Fruit fly (Drosophila melanogaster) whole organism, embryonic: ENCODE measurements around the gene Trf.

Experiments
- CG10209 ChIP-seq: fragments of 200-800 bp; sonication (Bioruptor generic); optimal IDR thresholded peaks from 3 replicates; lab custom pipeline; 2017; ENCODE audit warnings: missing biosample characterization, mild to moderate bottlenecking, missing genetic modification characterization, missing genetic modification reagents
- CG1024 ChIP-seq: fragments of 200-800 bp; sonication (Bioruptor generic); IDR thresholded peaks from 2 replicates; pipeline ENCODE4 v1.3.6; 2022; ENCODE audit warnings: missing biosample characterization, missing genetic modification characterization
- CG11456 ChIP-seq: fragments of 200-800 bp; sonication (Bioruptor generic); IDR thresholded peaks from 3 replicates; pipeline ENCODE4 v1.3.6; 2022; ENCODE audit warnings: missing biosample characterization, missing genetic modification characterization
- CG11696 ChIP-seq: fragments of 200-800 bp; sonication (Bioruptor generic); IDR thresholded peaks from 2 replicates; pipeline ENCODE4 v1.3.6; 2022; ENCODE audit warnings: missing biosample characterization, missing genetic modification characterization
- CG12104 ChIP-seq: fragments of 200-800 bp; sonication (Bioruptor generic); optimal IDR thresholded peaks from 3 replicates; lab custom pipeline; 2016; ENCODE audit warnings: missing biosample characterization, missing genetic modification characterization
- CG12155 ChIP-seq: fragments of 200-800 bp; sonication (Bioruptor generic); optimal IDR thresholded peaks from 3 replicates; lab custom pipeline; 2016; ENCODE audit warnings: missing biosample characterization, missing genetic modification characterization
- CG14710 ChIP-seq: fragments of 200-800 bp; sonication (Bioruptor generic); optimal IDR thresholded peaks from 3 replicates; lab custom pipeline; 2019; ENCODE audit warnings: missing biosample characterization, mild to moderate bottlenecking, missing genetic modification characterization, moderate library complexity
- CG14860 ChIP-seq: fragments of 200-800 bp; sonication (Bioruptor generic); IDR thresholded peaks from 3 replicates; pipeline ENCODE4 v1.3.6; 2022; ENCODE audit warnings: missing biosample characterization, missing genetic modification characterization; ENCODE audit not compliant: partially characterized antibody
- CG15073 ChIP-seq: fragments of 200-800 bp; sonication (Bioruptor generic); optimal IDR thresholded peaks from 2 replicates; lab custom pipeline; 2016; ENCODE audit warnings: missing biosample characterization, missing genetic modification characterization
- CG15269 ChIP-seq: fragments of 200-800 bp; sonication (Bioruptor generic); optimal IDR thresholded peaks from 2 replicates; lab custom pipeline; 2018; ENCODE audit warnings: missing biosample characterization, mild to moderate bottlenecking, missing genetic modification characterization, moderate library complexity
- CG15696 ChIP-seq: fragments of 200-800 bp; sonication (Bioruptor generic); optimal IDR thresholded peaks from 2 replicates; lab custom pipeline; 2019; ENCODE audit warnings: missing biosample characterization, mild to moderate bottlenecking, missing genetic modification characterization, moderate library complexity
- CG18476 ChIP-seq: fragments of 200-800 bp; sonication (Bioruptor generic); optimal IDR thresholded peaks from 2 replicates; lab custom pipeline; 2016; ENCODE audit warnings: missing biosample characterization, mild to moderate bottlenecking, missing genetic modification characterization
- CG18764 ChIP-seq: fragments of 200-800 bp; sonication (Bioruptor generic); optimal IDR thresholded peaks from 3 replicates; lab custom pipeline; 2016; ENCODE audit warnings: missing biosample characterization, missing genetic modification characterization
- CG2116 ChIP-seq: fragments of 200-800 bp; sonication (Bioruptor generic); optimal IDR thresholded peaks from 3 replicates; lab custom pipeline; 2018; ENCODE audit warnings: missing biosample characterization, mild to moderate bottlenecking, missing genetic modification characterization
- CG31224 ChIP-seq: fragments of 200-800 bp; sonication (Bioruptor generic); IDR thresholded peaks from 2 replicates; pipeline ENCODE4 v1.3.6; 2022; ENCODE audit warnings: missing biosample characterization, missing genetic modification characterization
- CG3281 ChIP-seq: fragments of 200-800 bp; sonication (Bioruptor generic); optimal IDR thresholded peaks from 3 replicates; lab custom pipeline; 2017; ENCODE audit warnings: missing biosample characterization, mild to moderate bottlenecking, missing genetic modification characterization
- CG3838 ChIP-seq: fragments of 200-800 bp; sonication (Bioruptor generic); optimal IDR thresholded peaks from 3 replicates; lab custom pipeline; 2016; ENCODE audit warnings: missing biosample characterization, missing genetic modification characterization
- CG43689 ChIP-seq: fragments of 200-800 bp; sonication (Bioruptor generic); IDR thresholded peaks from 2 replicates; pipeline ENCODE4 v1.3.6; 2022; ENCODE audit warnings: missing biosample characterization, missing genetic modification characterization
- CG6854 ChIP-seq: fragments of 200-800 bp; sonication (Bioruptor generic); optimal IDR thresholded peaks from 3 replicates; lab custom pipeline; 2017; ENCODE audit warnings: missing biosample characterization, mild to moderate bottlenecking, missing genetic modification characterization
- CG7357 ChIP-seq: fragments of 200-800 bp; sonication (Bioruptor generic); IDR thresholded peaks from 3 replicates; pipeline ENCODE4 v1.3.6; 2022; ENCODE audit warnings: missing biosample characterization, missing genetic modification characterization
- CG8388 ChIP-seq: fragments of 200-800 bp; sonication (Bioruptor generic); optimal IDR thresholded peaks from 2 replicates; lab custom pipeline; 2019; ENCODE audit warnings: missing biosample characterization, mild to moderate bottlenecking, missing genetic modification characterization, moderate library complexity
- CG9797 ChIP-seq: fragments of 200-800 bp; sonication (Bioruptor generic); optimal IDR thresholded peaks from 3 replicates; lab custom pipeline; 2018; ENCODE audit warnings: missing biosample characterization, mild to moderate bottlenecking, missing genetic modification characterization
- E2f1 ChIP-seq: fragments of 200-800 bp; sonication (Bioruptor generic); IDR thresholded peaks from 2 replicates; pipeline ENCODE4 v1.3.6; 2022; ENCODE audit warnings: missing biosample characterization, missing genetic modification characterization
- HmgD ChIP-seq: fragments of 200-800 bp; sonication (Bioruptor generic); optimal IDR thresholded peaks from 3 replicates; lab custom pipeline; 2016; ENCODE audit warnings: missing biosample characterization, missing genetic modification characterization
- Hr39 ChIP-seq: fragments of >200 bp; optimal IDR thresholded peaks from 2 replicates; lab custom pipeline; 2017
- Lhr ChIP-seq: fragments of 200-800 bp; sonication (Bioruptor generic); optimal IDR thresholded peaks from 3 replicates; lab custom pipeline; 2017; ENCODE audit warnings: mild to moderate bottlenecking, missing biosample characterization, missing genetic modification reagents, missing genetic modification characterization
- Lim3 ChIP-seq: fragments of 200-800 bp; sonication (Bioruptor generic); IDR thresholded peaks from 2 replicates; pipeline ENCODE4 v1.3.6; 2022; ENCODE audit warnings: missing biosample characterization, missing genetic modification characterization
- MESR4 ChIP-seq: fragments of 200-800 bp; sonication (Bioruptor generic); optimal IDR thresholded peaks from 2 replicates; lab custom pipeline; 2018; ENCODE audit warnings: missing biosample characterization, mild to moderate bottlenecking, missing genetic modification characterization, moderate library complexity
- Mes4 ChIP-seq: fragments of 200-800 bp; sonication (Bioruptor generic); optimal IDR thresholded peaks from 2 replicates; lab custom pipeline; 2016; ENCODE audit warnings: missing biosample characterization, missing genetic modification characterization
- Nf-YA ChIP-seq: fragments of 200-800 bp; sonication (Bioruptor generic); IDR thresholded peaks from 2 replicates; pipeline ENCODE4 v1.3.6; 2022; ENCODE audit warnings: missing biosample characterization, missing genetic modification characterization
- Optix ChIP-seq: fragments of 200-800 bp; sonication (Bioruptor generic); IDR thresholded peaks from 3 replicates; pipeline ENCODE4 v1.3.6; 2022; ENCODE audit warnings: missing biosample characterization, missing genetic modification characterization
- Rx ChIP-seq: fragments of 200-800 bp; sonication (Bioruptor generic); IDR thresholded peaks from 2 replicates; pipeline ENCODE4 v1.3.6; 2022; ENCODE audit warnings: missing biosample characterization, missing genetic modification characterization
- Sin3A ChIP-seq: fragments of >200 bp; optimal IDR thresholded peaks from 2 replicates; lab custom pipeline; 2018
- Ssrp ChIP-seq: fragments of 200-800 bp; sonication (Bioruptor generic); optimal IDR thresholded peaks from 2 replicates; lab custom pipeline; 2018; ENCODE audit warnings: missing biosample characterization, mild to moderate bottlenecking, missing genetic modification characterization, moderate library complexity
- az2 ChIP-seq: fragments of 200-800 bp; sonication (Bioruptor generic); optimal IDR thresholded peaks from 3 replicates; lab custom pipeline; 2016; ENCODE audit warnings: missing biosample characterization, missing genetic modification characterization
- btn ChIP-seq: fragments of 200-800 bp; sonication (Bioruptor generic); optimal IDR thresholded peaks from 2 replicates; lab custom pipeline; 2016; ENCODE audit warnings: missing biosample characterization, missing genetic modification characterization
- cas ChIP-seq: fragments of 200-800 bp; sonication (Bioruptor generic); IDR thresholded peaks from 2 replicates; pipeline ENCODE4 v1.3.6; 2022; ENCODE audit warnings: missing biosample characterization, missing genetic modification characterization
- fd96Cb ChIP-seq: fragments of 200-800 bp; sonication (Bioruptor generic); optimal IDR thresholded peaks from 2 replicates; lab custom pipeline; 2018; ENCODE audit warnings: missing biosample characterization, mild to moderate bottlenecking, missing genetic modification characterization, moderate library complexity
- gem ChIP-seq: fragments of 200-800 bp; sonication (Bioruptor generic); optimal IDR thresholded peaks from 2 replicates; lab custom pipeline; 2019; ENCODE audit warnings: missing biosample characterization, mild to moderate bottlenecking, missing genetic modification characterization, moderate library complexity
- gro ChIP-seq: fragments of 200-800 bp; sonication (Bioruptor generic); optimal IDR thresholded peaks from 2 replicates; lab custom pipeline; 2016; ENCODE audit warnings: missing biosample characterization, missing genetic modification characterization
- hbn ChIP-seq: fragments of 200-800 bp; sonication (Bioruptor generic); IDR thresholded peaks from 2 replicates; pipeline ENCODE4 v1.3.6; 2022; ENCODE audit warnings: missing biosample characterization, missing genetic modification characterization; ENCODE audit not compliant: partially characterized antibody
- her ChIP-seq: fragments of 200-800 bp; sonication (Bioruptor generic); optimal IDR thresholded peaks from 2 replicates; lab custom pipeline; 2016; ENCODE audit warnings: missing biosample characterization, missing genetic modification characterization
- lbe ChIP-seq: fragments of 200-800 bp; sonication (Bioruptor generic); optimal IDR thresholded peaks from 2 replicates; lab custom pipeline; 2016; ENCODE audit warnings: missing biosample characterization, mild to moderate bottlenecking, missing genetic modification characterization
- lov ChIP-seq, 2 experiments: fragments of 200-800 bp in 1 of 2; fragments of >200 bp in 1 of 2; sonication (Bioruptor generic) in 1 of 2; IDR thresholded peaks in 1 of 2; optimal IDR thresholded peaks in 1 of 2; 2 replicates in 1 of 2; 3 replicates in 1 of 2; pipeline versions ENCODE4 v1.3.6 to Lab custom; 2017 to 2022; ENCODE audit warnings: missing biosample characterization in 1 of 2, missing genetic modification characterization in 1 of 2
- otp ChIP-seq: fragments of 200-800 bp; sonication (Bioruptor generic); IDR thresholded peaks from 3 replicates; pipeline ENCODE4, ENCODE4 v1.3.6; 2022; ENCODE audit warnings: missing biosample characterization, missing genetic modification characterization
- phol ChIP-seq: fragments of 200-800 bp; sonication (Bioruptor generic); optimal IDR thresholded peaks from 3 replicates; lab custom pipeline; 2018; ENCODE audit warnings: missing biosample characterization, mild to moderate bottlenecking, missing genetic modification characterization, moderate library complexity
- sim ChIP-seq: fragments of 200-800 bp; sonication (Bioruptor generic); IDR thresholded peaks from 2 replicates; pipeline ENCODE4 v1.3.6; 2022; ENCODE audit warnings: missing biosample characterization, missing genetic modification characterization
- stwl ChIP-seq: fragments of 200-800 bp; sonication (Bioruptor generic); optimal IDR thresholded peaks from 3 replicates; lab custom pipeline; 2018; ENCODE audit warnings: missing biosample characterization, mild to moderate bottlenecking, missing genetic modification characterization, moderate library complexity
- tap ChIP-seq: fragments of 200-800 bp; optimal IDR thresholded peaks from 3 replicates; lab custom pipeline; 2019; ENCODE audit warnings: missing biosample characterization, mild to moderate bottlenecking, missing genetic modification characterization, moderate library complexity
- wor ChIP-seq: fragments of 200-800 bp; sonication (Bioruptor generic); IDR thresholded peaks from 2 replicates; pipeline ENCODE4 v1.3.6; 2022; ENCODE audit warnings: missing biosample characterization, missing genetic modification characterization

Trf gene

dm6 chr2L:8042645-8043281, 29.9 kb upstream of the Trf start, which contains the start of gene RpL36A (continued):
- TF ChIP-seq MESR4 (GFP tag; lab: Kevin White, UChicago) (peak; percentile 100), Mes4 (GFP tag; lab: Kevin White, UChicago) (peak; percentile 92), lov (optimal IDR thresholded peaks at IDR 0.05; lab: Kevin White, UChicago) (no peak), lov (GFP tag; IDR thresholded peaks at IDR 0.05; lab: Robert Waterston, UW) (peak; percentile 76; the same call in 2 of the 3 replicates), E2f1 (peak; percentile 13; the same call in 1 of the 2 replicates), CG7357 (GFP tag; lab: Robert Waterston, UW) (0 out of 3 replicates have a peak, but pooled peaks have one; percentile 42), Ssrp (tag; lab: Kevin White, UChicago) (no peak), CG31224 (peak; percentile 20; the same call in 1 of the 2 replicates), CG9797 (peak; percentile 3), CG3838 (GFP tag; lab: Kevin White, UChicago) (no peak), CG18476 (no peak), otp (GFP tag; lab: Robert Waterston, UW) (no peak), az2 (GFP tag; lab: Kevin White, UChicago) (no peak), CG6854 (peak; percentile 75), CG1024 (GFP tag; lab: Robert Waterston, UW) (no peak), Lim3 (no peak), CG12155 (GFP tag; lab: Kevin White, UChicago) (no peak), gem (tag; lab: Kevin White, UChicago) (no peak), CG43689 (GFP tag; lab: Robert Waterston, UW) (no peak), hbn (GFP tag; lab: Robert Waterston, UW) (peak; percentile 74), cas (GFP tag; lab: Robert Waterston, UW) (no peak), Nf-YA (0 out of 2 replicates have a peak, but pooled peaks have one; percentile 18), CG3281 (GFP tag; lab: Kevin White, UChicago) (peak; percentile 68), Optix (0 out of 3 replicates have a peak, but pooled peaks have one; percentile 40), CG18764 (GFP tag; lab: Kevin White, UChicago) (no peak), CG15269 (no peak), stwl (no peak), CG10209 (GFP tag; lab: Kevin White, UChicago) (peak; percentile 42), Sin3A (lab: Kevin White, UChicago) (peak; percentile 3), CG12104 (peak; percentile 57), CG14860 (peak; percentile 81), Lhr (GFP tag; lab: Kevin White, UChicago) (peak; percentile 16), CG15696 (tag; lab: Kevin White, UChicago) (no peak), Hr39 (lab: Kevin White, UChicago) (no peak), fd96Cb (tag; lab: Kevin White, UChicago) (no peak), CG11456 (GFP tag; lab: Robert Waterston, UW) (peak; percentile 87), CG8388 (peak; percentile 30), wor (GFP tag; lab: Robert Waterston, UW) (no peak), CG14710 (tag; lab: Kevin White, UChicago) (peak; percentile 64), gro (GFP tag; lab: Kevin White, UChicago) (no peak), tap (tag; lab: Kevin White, UChicago) (no peak), CG15073 (GFP tag; lab: Kevin White, UChicago) (no peak), sim (no peak), lbe (GFP tag; lab: Kevin White, UChicago) (no peak), phol (tag; lab: Kevin White, UChicago) (peak; percentile 41), btn (GFP tag; lab: Kevin White, UChicago) (no peak), HmgD (GFP tag; lab: Kevin White, UChicago) (peak; percentile 69), CG2116 (GFP tag; lab: Kevin White, UChicago) (peak; percentile 85), CG11696 (GFP tag; lab: Robert Waterston, UW) (0 out of 2 replicates have a peak, but pooled peaks have one; percentile 23), her (GFP tag; lab: Kevin White, UChicago) (peak; percentile 68), Rx (no peak)
